Worm (Caenorhabditis elegans) whole organism, early embryonic: ENCODE measurements around the gene F56H9.6.

Experiments
- B0310.2 ChIP-seq: sonication (generic microtip); optimal IDR thresholded peaks from 2 replicates; lab custom pipeline; 2016; ENCODE audit warnings: mild to moderate bottlenecking, missing genetic modification characterization, missing compliant biosample characterization
- F13C5.2 ChIP-seq: sonication (generic microtip); optimal IDR thresholded peaks from 2 replicates; lab custom pipeline; 2017; ENCODE audit warnings: mild to moderate bottlenecking, missing genetic modification characterization, inconsistent platforms, missing compliant biosample characterization
- aly-1 ChIP-seq: sonication (generic microtip); optimal IDR thresholded peaks from 2 replicates; lab custom pipeline; 2016; ENCODE audit warnings: missing genetic modification characterization, missing compliant biosample characterization
- ama-1 ChIP-seq: fragments of 150-350 bp; optimal IDR thresholded peaks from 2 replicates; lab custom pipeline; 2014
- ceh-13 ChIP-seq: fragments of 200-800 bp; sonication (Bioruptor generic); optimal IDR thresholded peaks from 2 replicates; lab custom pipeline; 2018; ENCODE audit warnings: mild to moderate bottlenecking, missing genetic modification characterization, missing compliant biosample characterization
- ceh-36 ChIP-seq: sonication (generic microtip); optimal IDR thresholded peaks from 2 replicates; lab custom pipeline; 2016; ENCODE audit warnings: missing genetic modification characterization, inconsistent platforms, missing compliant biosample characterization
- ets-7 ChIP-seq: sonication (generic microtip); optimal IDR thresholded peaks from 2 replicates; lab custom pipeline; 2016; ENCODE audit warnings: missing genotype, missing genetic modification characterization, missing compliant biosample characterization
- flt-1 ChIP-seq: fragments of 200-800 bp; sonication (Bioruptor generic); IDR thresholded peaks from 2 replicates; pipeline ENCODE4 v1.3.6; 2022; ENCODE audit warnings: missing genetic modification characterization, missing compliant biosample characterization
- hmbx-1 ChIP-seq: sonication (generic microtip); optimal IDR thresholded peaks from 2 replicates; lab custom pipeline; 2016; ENCODE audit warnings: mild to moderate bottlenecking, missing genetic modification characterization, missing compliant biosample characterization
- hmg-4 ChIP-seq: fragments of 200-800 bp; sonication (Bioruptor generic); optimal IDR thresholded peaks from 2 replicates; lab custom pipeline; 2018; ENCODE audit warnings: mild to moderate bottlenecking, missing genetic modification characterization, missing compliant biosample characterization
- hnd-1 ChIP-seq: sonication (generic microtip); optimal IDR thresholded peaks from 2 replicates; lab custom pipeline; 2016; ENCODE audit warnings: missing genetic modification characterization, missing compliant biosample characterization
- pes-1 ChIP-seq: fragments of 200-800 bp; sonication (Bioruptor generic); IDR thresholded peaks from 2 replicates; pipeline ENCODE4 v1.3.6; 2022; ENCODE audit warnings: missing genetic modification reagents, missing genetic modification characterization, missing compliant biosample characterization
- scrt-1 ChIP-seq: fragments of 200-800 bp; sonication (Bioruptor generic); IDR thresholded peaks from 2 replicates; pipeline ENCODE4 v1.3.6; 2022; ENCODE audit warnings: missing genetic modification characterization, missing compliant biosample characterization
- sea-1 ChIP-seq: fragments of 200-800 bp; sonication (Bioruptor generic); conservative IDR thresholded peaks from 2 replicates; pipeline ENCODE4 v1.3.6; 2022; ENCODE audit warnings: missing genetic modification characterization, missing compliant biosample characterization
- tbx-11 ChIP-seq: fragments of 200-800 bp; sonication (Bioruptor generic); IDR thresholded peaks from 2 replicates; pipeline ENCODE4 v1.3.6; 2022; ENCODE audit warnings: missing genetic modification characterization, missing compliant biosample characterization
- tbx-37 ChIP-seq: fragments of 200-800 bp; sonication (Bioruptor generic); conservative IDR thresholded peaks from 2 replicates; pipeline ENCODE4 v1.3.6; 2022; ENCODE audit warnings: missing genetic modification reagents, missing genetic modification characterization, missing compliant biosample characterization
- tra-4 ChIP-seq: sonication (generic microtip); optimal IDR thresholded peaks from 2 replicates; lab custom pipeline; 2017; ENCODE audit warnings: missing genetic modification characterization, missing compliant biosample characterization

F56H9.6 gene

DNA sequence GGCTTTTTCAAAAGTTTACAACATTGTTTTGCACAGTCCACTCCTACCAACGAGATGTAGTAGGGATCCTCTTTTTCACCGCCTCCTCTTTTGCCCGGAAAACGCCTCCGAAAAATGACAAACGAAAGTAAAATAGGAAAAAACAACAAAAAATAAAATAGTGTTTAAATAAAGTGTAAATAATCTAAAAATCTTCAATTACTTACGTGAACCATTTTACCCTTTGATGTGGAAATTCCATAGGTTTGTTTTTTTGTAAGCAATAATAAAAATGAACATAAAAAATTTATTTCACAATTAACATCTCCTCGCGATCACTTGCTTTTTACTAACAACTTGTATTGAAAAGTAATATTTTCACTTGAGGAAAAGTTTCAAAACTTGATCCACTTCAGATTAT lies 41.6 kb downstream of the F56H9.6 start, which contains the start of gene C14C10.1:
Gene C14C10.1 (plus strand): TSS at position 301 of the 400 bp plus-strand sequence.
- TF ChIP-seq B0310.2 (tag; lab: Kevin White, UChicago) (no peak), tbx-37 (no peak)

DNA sequence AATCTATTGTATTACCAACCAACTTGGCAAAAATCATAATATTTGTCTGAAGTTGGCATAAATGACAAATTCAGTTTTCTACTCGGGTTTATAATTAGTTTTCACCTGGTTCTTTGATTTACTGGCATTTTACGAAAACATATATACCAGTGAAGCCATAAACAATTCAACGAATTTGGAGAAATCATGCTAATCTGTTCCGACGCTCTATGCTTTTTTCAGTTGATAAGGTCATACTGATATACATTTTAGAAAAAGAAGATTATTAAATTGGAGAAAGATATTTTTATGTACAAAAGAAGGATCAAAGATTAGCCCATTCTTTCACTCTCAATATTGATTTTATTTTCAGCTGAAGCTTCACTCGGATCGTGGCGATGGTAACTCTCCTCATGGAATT lies 42.9 kb downstream of the F56H9.6 start:
- no peak for TF ChIP-seq F13C5.2 (tag; lab: Kevin White, UChicago)
- no peak for TF ChIP-seq sea-1 (GFP tag; lab: Robert Waterston, UW)
- no peak for TF ChIP-seq tbx-37
- TF ChIP-seq flt-1 (GFP tag; lab: Robert Waterston, UW): no peak
- no peak for TF ChIP-seq aly-1 (tag; lab: Kevin White, UChicago)
- TF ChIP-seq scrt-1: no peak
- no peak for TF ChIP-seq tbx-11 (GFP tag; lab: Robert Waterston, UW)
- TF ChIP-seq pes-1 (GFP tag; lab: Robert Waterston, UW): no peak
- TF ChIP-seq ceh-13: no peak
- no peak for TF ChIP-seq ceh-36 (tag; lab: Kevin White, UChicago)
- TF ChIP-seq tra-4: no peak
- TF ChIP-seq hmg-4 (GFP tag; lab: Kevin White, UChicago): no peak
- TF ChIP-seq B0310.2 (tag; lab: Kevin White, UChicago): no peak
- TF ChIP-seq hmbx-1 (tag; lab: Kevin White, UChicago): no peak
- no peak for TF ChIP-seq ets-7 (tag; lab: Kevin White, UChicago)
- TF ChIP-seq hnd-1: no peak

DNA sequence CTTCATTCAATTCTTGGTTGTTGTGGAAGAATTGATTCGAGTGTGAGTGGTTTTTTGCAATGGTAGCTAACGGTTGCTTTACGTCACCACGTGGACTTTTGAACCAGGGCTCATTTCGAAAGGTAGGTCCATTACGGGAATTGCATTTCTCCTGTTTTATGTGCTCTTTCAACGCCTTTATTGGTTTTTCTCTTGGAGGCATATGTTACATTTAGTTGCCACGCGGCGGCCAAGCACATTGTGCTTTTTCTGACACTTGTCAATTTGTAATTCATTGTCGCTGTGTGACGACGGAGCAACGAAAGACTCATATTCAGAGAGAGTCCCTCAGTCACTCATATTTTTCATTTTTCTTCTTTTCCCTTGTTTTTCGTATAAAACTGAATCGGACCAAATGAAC lies 44.9 kb downstream of the F56H9.6 start:
- TF ChIP-seq aly-1 (tag; lab: Kevin White, UChicago): no peak
- TF ChIP-seq tbx-37: no peak
- TF ChIP-seq F13C5.2 (tag; lab: Kevin White, UChicago): no peak
- TF ChIP-seq ceh-13: no peak
- no peak for TF ChIP-seq hnd-1
- TF ChIP-seq ceh-36 (tag; lab: Kevin White, UChicago): no peak

DNA sequence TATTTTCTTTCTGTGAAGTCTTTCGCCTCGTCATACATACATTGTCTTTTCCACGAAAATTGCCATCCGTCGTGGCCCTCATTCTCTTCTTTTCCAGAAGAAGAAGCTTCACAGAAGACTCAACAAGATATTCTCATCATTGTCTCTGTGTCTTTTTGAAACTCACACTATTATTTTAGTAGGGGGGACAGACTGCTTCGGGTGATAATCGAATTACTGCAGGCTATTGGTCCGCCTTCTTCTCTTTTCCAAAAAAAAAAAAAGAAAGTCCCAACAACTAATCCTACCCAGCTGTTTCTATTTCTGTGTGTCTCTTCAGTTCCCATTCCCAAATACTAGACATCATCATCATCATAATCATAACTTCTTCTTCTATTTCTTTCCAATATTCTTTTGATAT lies 46.2 kb downstream of the F56H9.6 start:
- TF ChIP-seq aly-1 (tag; lab: Kevin White, UChicago) (no peak), F13C5.2 (tag; lab: Kevin White, UChicago) (no peak), tra-4 (no peak), pes-1 (GFP tag; lab: Robert Waterston, UW) (no peak), hmg-4 (GFP tag; lab: Kevin White, UChicago) (no peak), B0310.2 (tag; lab: Kevin White, UChicago) (no peak), scrt-1 (no peak), tbx-11 (GFP tag; lab: Robert Waterston, UW) (no peak), ets-7 (tag; lab: Kevin White, UChicago) (no peak), tbx-37 (no peak), ceh-13 (no peak), ama-1 (no peak), ceh-36 (tag; lab: Kevin White, UChicago) (no peak), hmbx-1 (tag; lab: Kevin White, UChicago) (no peak), sea-1 (GFP tag; lab: Robert Waterston, UW) (no peak), flt-1 (GFP tag; lab: Robert Waterston, UW) (no peak), hnd-1 (no peak)

DNA sequence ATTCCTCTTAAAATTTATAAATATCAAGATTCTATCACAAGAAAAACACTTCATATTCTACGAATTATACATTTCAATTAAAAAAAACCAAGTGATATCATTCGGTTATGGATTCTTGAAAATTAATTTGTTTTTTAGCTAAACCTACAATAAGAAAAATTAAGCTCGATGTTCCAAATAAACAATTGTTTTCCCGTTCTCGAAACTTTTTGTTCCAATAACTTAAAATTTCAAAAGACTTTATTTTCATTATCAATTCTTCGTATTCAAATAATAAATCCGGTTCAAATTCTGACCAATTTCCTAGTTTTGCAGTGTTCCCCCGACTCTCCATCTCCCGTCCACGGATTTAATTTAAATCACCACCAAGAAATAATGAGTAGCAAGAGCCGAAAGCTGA lies 50.3 kb downstream of the F56H9.6 start, which contains the start of gene E02A10.3:
Gene E02A10.3 (plus strand): TSS at position 301 of the 400 bp plus-strand sequence.
- TF ChIP-seq tbx-37: no peak
- no peak for TF ChIP-seq F13C5.2 (tag; lab: Kevin White, UChicago)
- TF ChIP-seq hmbx-1 (tag; lab: Kevin White, UChicago): no peak
- TF ChIP-seq ama-1: no peak
- TF ChIP-seq flt-1 (GFP tag; lab: Robert Waterston, UW): no peak
- TF ChIP-seq ets-7 (tag; lab: Kevin White, UChicago): no peak
- no peak for TF ChIP-seq hnd-1
- no peak for TF ChIP-seq tbx-11 (GFP tag; lab: Robert Waterston, UW)
- TF ChIP-seq pes-1 (GFP tag; lab: Robert Waterston, UW): no peak
- no peak for TF ChIP-seq ceh-36 (tag; lab: Kevin White, UChicago)
